In genomic region chrIV:7903359-7903758, ce11 we compare ENCODE assay signal across 5 worm cellular contexts.
TF ChIP-seq lines count a peak whose summit lies in the region.

TSS of gene C49H3.6 (plus strand) at chrIV:7903738.

TF ChIP-seq in whole organism, L1 larva, 84 proteins besides CTCF, POLR2A, EP300 and RAD21 (continued from another document and continues in another):
- TF ChIP-seq snu-23 (GFP tag; optimal IDR thresholded peaks at IDR 0.05; lab: Kevin White, UChicago) (peak; percentile 47), ets-5 (GFP tag; IDR thresholded peaks at IDR 0.05; lab: Robert Waterston, UW) (no peak), F16B12.6 (tag; optimal IDR thresholded peaks at IDR 0.05; lab: Kevin White, UChicago) (peak; percentile 13), ama-1 (optimal IDR thresholded peaks at IDR 0.05; lab: Kevin White, UChicago) (no peak), mep-1 (tag; optimal IDR thresholded peaks at IDR 0.05; lab: Kevin White, UChicago) (peak; percentile 38), lin-14 (GFP tag; optimal IDR thresholded peaks at IDR 0.05; lab: Kevin White, UChicago) (peak; percentile 79), hlh-17 (GFP tag; optimal IDR thresholded peaks at IDR 0.05; lab: Kevin White, UChicago; ENCODE audit: borderline replicate concordance) (no peak), vab-15 (tag; optimal IDR thresholded peaks at IDR 0.05; lab: Kevin White, UChicago) (no peak), dpl-1 (GFP tag; optimal IDR thresholded peaks at IDR 0.05; lab: Kevin White, UChicago) (peak in 1 of 3 experiments; percentile 18), rnt-1 (tag; optimal IDR thresholded peaks at IDR 0.05; lab: Kevin White, UChicago) (peak; percentile 42), zag-1 (tag; optimal IDR thresholded peaks at IDR 0.05; lab: Kevin White, UChicago) (no peak), nhr-20 (tag; optimal IDR thresholded peaks at IDR 0.05; lab: Kevin White, UChicago) (peak; percentile 17), unc-62 (GFP tag; optimal IDR thresholded peaks at IDR 0.05; lab: Kevin White, UChicago) (no peak), nhr-76 (tag; optimal IDR thresholded peaks at IDR 0.05; lab: Kevin White, UChicago) (no peak), irx-1 (tag; optimal IDR thresholded peaks at IDR 0.05; lab: Kevin White, UChicago) (no peak), fkh-8 (tag; optimal IDR thresholded peaks at IDR 0.05; lab: Kevin White, UChicago) (peak; percentile 43), ztf-4 (tag; optimal IDR thresholded peaks at IDR 0.05; lab: Kevin White, UChicago) (peak; percentile 5), fkh-10 (GFP tag; optimal IDR thresholded peaks at IDR 0.05; lab: Kevin White, UChicago) (peak; percentile 2), tlp-1 (tag; optimal IDR thresholded peaks at IDR 0.05; lab: Kevin White, UChicago) (no peak), C16A3.4 (tag; optimal IDR thresholded peaks at IDR 0.05; lab: Kevin White, UChicago) (no peak), lin-35 (GFP tag; optimal IDR thresholded peaks at IDR 0.05; lab: Kevin White, UChicago) (peak in 1 of 2 experiments; percentile 29), nhr-90 (tag; optimal IDR thresholded peaks at IDR 0.05; lab: Kevin White, UChicago; ENCODE audit: poor library complexity) (no peak), isw-1 (GFP tag; IDR thresholded peaks at IDR 0.05; lab: Robert Waterston, UW) (peak; percentile 18; the same call in 1 of the 2 replicates), sox-4 (tag; optimal IDR thresholded peaks at IDR 0.05; lab: Kevin White, UChicago) (no peak), ceh-82 (tag; optimal IDR thresholded peaks at IDR 0.05; lab: Kevin White, UChicago) (peak in 1 of 3 experiments; percentile 39), lir-3 (tag; optimal IDR thresholded peaks at IDR 0.05; lab: Kevin White, UChicago; ENCODE audit: poor library complexity) (peak; percentile 3)

TF ChIP-seq in whole organism, L2 larva, 48 proteins besides CTCF, POLR2A, EP300 and RAD21 (continued from another document):
- TF ChIP-seq C34F6.9 (tag; optimal IDR thresholded peaks at IDR 0.05; lab: Kevin White, UChicago) (peak; percentile 77), ztf-1 (GFP tag; conservative IDR thresholded peaks at IDR 0.05; lab: Robert Waterston, UW) (no peak), lin-39 (tag; optimal IDR thresholded peaks at IDR 0.05; lab: Kevin White, UChicago) (no peak), zag-1 (tag; optimal IDR thresholded peaks at IDR 0.05; lab: Kevin White, UChicago) (no peak), elt-1 (tag; optimal IDR thresholded peaks at IDR 0.05; lab: Kevin White, UChicago) (no peak), dmd-4 (tag; optimal IDR thresholded peaks at IDR 0.05; lab: Kevin White, UChicago) (no peak), nhr-12 (tag; optimal IDR thresholded peaks at IDR 0.05; lab: Kevin White, UChicago) (no peak), lsy-2 (tag; optimal IDR thresholded peaks at IDR 0.05; lab: Kevin White, UChicago) (peak; percentile 6 to 69), unc-55 (GFP tag; optimal IDR thresholded peaks at IDR 0.05; lab: Kevin White, UChicago) (peak; percentile 52), nhr-6 (tag; optimal IDR thresholded peaks at IDR 0.05; lab: Kevin White, UChicago) (no peak), nhr-129 (tag; optimal IDR thresholded peaks at IDR 0.05; lab: Kevin White, UChicago) (peak; percentile 74), nhr-237 (tag; optimal IDR thresholded peaks at IDR 0.05; lab: Kevin White, UChicago) (no peak)

TF ChIP-seq in whole organism, L3 larva, 47 proteins besides CTCF, POLR2A, EP300 and RAD21 (continued from another document):
- TF ChIP-seq eor-1 (tag; optimal IDR thresholded peaks at IDR 0.05; lab: Kevin White, UChicago) (no peak), elt-2 (tag; optimal IDR thresholded peaks at IDR 0.05; lab: Kevin White, UChicago) (no peak), jun-1 (tag; optimal IDR thresholded peaks at IDR 0.05; lab: Kevin White, UChicago) (no peak), nfya-1 (tag; optimal IDR thresholded peaks at IDR 0.05; lab: Kevin White, UChicago; ENCODE audit: insufficient read depth) (peak; percentile 68), mdl-1 (tag; optimal IDR thresholded peaks at IDR 0.05; lab: Kevin White, UChicago) (no peak), elt-1 (tag; optimal IDR thresholded peaks at IDR 0.05; lab: Kevin White, UChicago) (no peak), aly-2 (tag; optimal IDR thresholded peaks at IDR 0.05; lab: Kevin White, UChicago) (no peak)

TF ChIP-seq in whole organism, L4 larva, 104 proteins besides CTCF, POLR2A, EP300 and RAD21 (continued from another document and continues in another):
- TF ChIP-seq ceh-28 (tag; optimal IDR thresholded peaks at IDR 0.05; lab: Kevin White, UChicago) (no peak), lsy-2 (tag; optimal IDR thresholded peaks at IDR 0.05; lab: Kevin White, UChicago) (peak in 1 of 2 experiments; percentile 75), dmd-6 (GFP tag; IDR thresholded peaks at IDR 0.05; lab: Robert Waterston, UW) (0 out of 2 replicates have a peak, but pooled peaks have one; percentile 22), nhr-48 (tag; optimal IDR thresholded peaks at IDR 0.05; lab: Kevin White, UChicago) (no peak), lin-29 (GFP tag; IDR thresholded peaks at IDR 0.05; lab: Robert Waterston, UW) (no peak), arid-1 (GFP tag; conservative IDR thresholded peaks at IDR 0.05; lab: Robert Waterston, UW) (no peak), ztf-7 (tag; optimal IDR thresholded peaks at IDR 0.05; lab: Kevin White, UChicago) (no peak), php-3 (GFP tag; IDR thresholded peaks at IDR 0.05; lab: Robert Waterston, UW) (no peak), ctbp-1 (GFP tag; IDR thresholded peaks at IDR 0.05; lab: Robert Waterston, UW) (no peak), hif-1 (tag; optimal IDR thresholded peaks at IDR 0.05; lab: Kevin White, UChicago) (peak in 1 of 2 experiments; percentile 6), hlh-11 (tag; optimal IDR thresholded peaks at IDR 0.05; lab: Kevin White, UChicago) (peak; percentile 37), pqm-1 (tag; optimal IDR thresholded peaks at IDR 0.05; lab: Kevin White, UChicago) (no peak), nhr-6 (tag; optimal IDR thresholded peaks at IDR 0.05; lab: Kevin White, UChicago) (no peak), rbr-2 (tag; optimal IDR thresholded peaks at IDR 0.05; lab: Kevin White, UChicago) (no peak), T20F7.1 (GFP tag; optimal IDR thresholded peaks at IDR 0.05; lab: Kevin White, UChicago) (no peak), mep-1 (tag; optimal IDR thresholded peaks at IDR 0.05; lab: Kevin White, UChicago) (peak; percentile 25), ceh-32 (tag; optimal IDR thresholded peaks at IDR 0.05; lab: Kevin White, UChicago; ENCODE audit: poor library complexity) (no peak), snpc-1.2 (GFP tag; IDR thresholded peaks at IDR 0.05; lab: Robert Waterston, UW) (no peak), zip-2 (tag; optimal IDR thresholded peaks at IDR 0.05; lab: Kevin White, UChicago) (no peak), vab-7 (GFP tag; IDR thresholded peaks at IDR 0.05; lab: Robert Waterston, UW) (no peak), dmd-8 (GFP tag; IDR thresholded peaks at IDR 0.05; lab: Robert Waterston, UW) (no peak), dmd-9 (GFP tag; IDR thresholded peaks at IDR 0.05; lab: Robert Waterston, UW) (no peak), T26A8.4 (GFP tag; IDR thresholded peaks at IDR 0.05; lab: Robert Waterston, UW) (no peak), daf-8 (GFP tag; IDR thresholded peaks at IDR 0.05; lab: Robert Waterston, UW) (no peak), hmg-1.1 (GFP tag; IDR thresholded peaks at IDR 0.05; lab: Robert Waterston, UW) (peak; percentile 67; the same call in 1 of the 2 replicates), aha-1 (tag; lab: Kevin White, UChicago) (no peak), ces-1 (GFP tag; optimal IDR thresholded peaks at IDR 0.05; lab: Kevin White, UChicago) (no peak), daf-16 (GFP tag; optimal IDR thresholded peaks at IDR 0.05; lab: Kevin White, UChicago) (peak in 1 of 2 experiments; percentile 25), daf-16 (tag; optimal IDR thresholded peaks at IDR 0.05; lab: Kevin White, UChicago) (no peak), mes-2 (tag; optimal IDR thresholded peaks at IDR 0.05; lab: Kevin White, UChicago; ENCODE audit: poor library complexity, severe bottlenecking) (peak; percentile 37), mdl-1 (tag; optimal IDR thresholded peaks at IDR 0.05; lab: Kevin White, UChicago) (peak in 1 of 2 experiments; percentile 37), nhr-25 (tag; optimal IDR thresholded peaks at IDR 0.05; lab: Kevin White, UChicago; ENCODE audit: borderline replicate concordance, insufficient read depth) (no peak), dpl-1 (GFP tag; optimal IDR thresholded peaks at IDR 0.05; lab: Kevin White, UChicago) (no peak), fos-1 (tag; optimal IDR thresholded peaks at IDR 0.05; lab: Kevin White, UChicago) (no peak), pha-4 (GFP tag; IDR thresholded peaks at IDR 0.05; lab: Robert Waterston, UW) (peak; percentile 17; the same call in 1 of the 2 replicates), pha-4 (tag; optimal IDR thresholded peaks at IDR 0.05; lab: Kevin White, UChicago) (no peak), tag-97 (GFP tag; IDR thresholded peaks at IDR 0.05; lab: Robert Waterston, UW) (no peak), F10B5.3 (tag; optimal IDR thresholded peaks at IDR 0.05; lab: Kevin White, UChicago) (no peak), egl-43 (GFP tag; IDR thresholded peaks at IDR 0.05; lab: Robert Waterston, UW) (0 out of 2 replicates have a peak, but pooled peaks have one; percentile 32), nhr-10 (tag; optimal IDR thresholded peaks at IDR 0.05; lab: Kevin White, UChicago) (no peak), F37D6.2 (tag; optimal IDR thresholded peaks at IDR 0.05; lab: Kevin White, UChicago) (no peak), nhr-42 (GFP tag; IDR thresholded peaks at IDR 0.05; lab: Robert Waterston, UW) (no peak), set-16 (GFP tag; IDR thresholded peaks at IDR 0.05; lab: Robert Waterston, UW) (no peak), zag-1 (tag; optimal IDR thresholded peaks at IDR 0.05; lab: Kevin White, UChicago) (no peak), ceh-62 (tag; optimal IDR thresholded peaks at IDR 0.05; lab: Kevin White, UChicago) (no peak), ZK337.2 (GFP tag; IDR thresholded peaks at IDR 0.05; lab: Robert Waterston, UW) (no peak), lir-3 (tag; optimal IDR thresholded peaks at IDR 0.05; lab: Kevin White, UChicago) (no peak)

TF ChIP-seq in whole organism, late embryonic, 69 proteins besides CTCF, POLR2A, EP300 and RAD21 (continued from another document):
- TF ChIP-seq elt-2 (tag; optimal IDR thresholded peaks at IDR 0.05; lab: Kevin White, UChicago) (no peak), fkh-10 (GFP tag; optimal IDR thresholded peaks at IDR 0.05; lab: Kevin White, UChicago) (no peak), sox-4 (tag; optimal IDR thresholded peaks at IDR 0.05; lab: Kevin White, UChicago) (no peak), C08G9.2 (tag; optimal IDR thresholded peaks at IDR 0.05; lab: Kevin White, UChicago) (no peak), unc-42 (tag; optimal IDR thresholded peaks at IDR 0.05; lab: Kevin White, UChicago) (peak; percentile 8), ceh-31 (tag; optimal IDR thresholded peaks at IDR 0.05; lab: Kevin White, UChicago) (peak; percentile 19), lin-11 (tag; optimal IDR thresholded peaks at IDR 0.05; lab: Kevin White, UChicago) (no peak), ceh-18 (tag; optimal IDR thresholded peaks at IDR 0.05; lab: Kevin White, UChicago) (no peak), nhr-232 (tag; optimal IDR thresholded peaks at IDR 0.05; lab: Kevin White, UChicago) (no peak), hlh-8 (tag; optimal IDR thresholded peaks at IDR 0.05; lab: Kevin White, UChicago) (no peak), pha-2 (tag; optimal IDR thresholded peaks at IDR 0.05; lab: Kevin White, UChicago) (no peak), nhr-11 (tag; optimal IDR thresholded peaks at IDR 0.05; lab: Kevin White, UChicago) (no peak), T23F11.4 (GFP tag; optimal IDR thresholded peaks at IDR 0.05; lab: Kevin White, UChicago) (no peak), ceh-30 (tag; optimal IDR thresholded peaks at IDR 0.05; lab: Kevin White, UChicago) (no peak), ttx-3 (tag; optimal IDR thresholded peaks at IDR 0.05; lab: Kevin White, UChicago) (no peak), madf-2 (tag; optimal IDR thresholded peaks at IDR 0.05; lab: Kevin White, UChicago) (no peak), tbx-2 (tag; optimal IDR thresholded peaks at IDR 0.05; lab: Kevin White, UChicago) (no peak), mec-3 (tag; optimal IDR thresholded peaks at IDR 0.05; lab: Kevin White, UChicago; ENCODE audit: borderline replicate concordance) (no peak), ceh-14 (tag; optimal IDR thresholded peaks at IDR 0.05; lab: Kevin White, UChicago) (no peak), ahr-1 (tag; optimal IDR thresholded peaks at IDR 0.05; lab: Kevin White, UChicago) (no peak), npax-4 (tag; optimal IDR thresholded peaks at IDR 0.05; lab: Kevin White, UChicago) (no peak), ceh-22 (tag; optimal IDR thresholded peaks at IDR 0.05; lab: Kevin White, UChicago) (peak; percentile 38), unc-55 (GFP tag; optimal IDR thresholded peaks at IDR 0.05; lab: Kevin White, UChicago) (peak; percentile 22), hlh-13 (GFP tag; optimal IDR thresholded peaks at IDR 0.05; lab: Kevin White, UChicago) (no peak), K02D7.2 (tag; optimal IDR thresholded peaks at IDR 0.05; lab: Kevin White, UChicago) (no peak), pat-9 (tag; optimal IDR thresholded peaks at IDR 0.05; lab: Kevin White, UChicago) (no peak)
